2 worm cellular contexts compared by ENCODE assay signal in genomic region chrIV:1209320-1209719, ce11.
A peak's percentile ranks its signal among the peaks of the same experiment; 100 is the strongest.
TF ChIP-seq lines count a peak whose summit lies in the region.

No protein-coding gene starts in this region.

TF ChIP-seq in whole organism, L1 larva, 84 proteins besides CTCF, POLR2A, EP300 and RAD21:
- TF ChIP-seq ets-5 (GFP tag; IDR thresholded peaks at IDR 0.05; lab: Robert Waterston, UW), result no peak
- peak; percentile 50 for TF ChIP-seq blmp-1 (tag; optimal IDR thresholded peaks at IDR 0.05; lab: Kevin White, UChicago)
- no peak for TF ChIP-seq nhr-85 (tag; lab: Kevin White, UChicago)
- no peak for TF ChIP-seq hlh-4 (tag; optimal IDR thresholded peaks at IDR 0.05; lab: Kevin White, UChicago)
- TF ChIP-seq fkh-8 (tag; optimal IDR thresholded peaks at IDR 0.05; lab: Kevin White, UChicago), result no peak
- peak in 1 of 6 experiments; percentile 64 for TF ChIP-seq elt-3 (tag; optimal IDR thresholded peaks at IDR 0.05; lab: Kevin White, UChicago)

TF ChIP-seq in whole organism, L4 larva, 104 proteins besides CTCF, POLR2A, EP300 and RAD21:
- no peak for TF ChIP-seq nhr-102 (tag; optimal IDR thresholded peaks at IDR 0.05; lab: Kevin White, UChicago)
- TF ChIP-seq nhr-10 (tag; optimal IDR thresholded peaks at IDR 0.05; lab: Kevin White, UChicago), result no peak
- no peak for TF ChIP-seq mxl-2 (GFP tag; conservative IDR thresholded peaks at IDR 0.05; lab: Robert Waterston, UW)
- peak; percentile 60 for TF ChIP-seq mxl-3 (GFP tag; optimal IDR thresholded peaks at IDR 0.05; lab: Kevin White, UChicago)
- TF ChIP-seq nhr-6 (tag; optimal IDR thresholded peaks at IDR 0.05; lab: Kevin White, UChicago), result no peak
- peak; percentile 16 for TF ChIP-seq nhr-28 (tag; optimal IDR thresholded peaks at IDR 0.05; lab: Kevin White, UChicago)

Comparison
In these comparisons a context has a peak if more than half of its experiments do, and no peak if none do; other contexts are left out.
1. Of the 29 proteins assayed by ChIP-seq in both whole organism, L4 larva and whole organism, L1 larva: peak only in whole organism, L4 larva: nhr-28; only in whole organism, L1 larva: none; in both: none; in neither: 28.